Worm (Caenorhabditis elegans) whole organism, L1 larva: ENCODE measurements around the gene clr-1.

Source experiments
- ama-1 ChIP-seq: fragments of 150-350 bp; optimal IDR thresholded peaks from 2 replicates; lab custom pipeline; 2014
- blmp-1 ChIP-seq: fragments of 150-350 bp; optimal IDR thresholded peaks from 2 replicates; lab custom pipeline; 2014; ENCODE audit warnings: missing biosample characterization, missing genetic modification characterization
- ceh-82 ChIP-seq, 3 experiments: fragments of 150-350 bp in 1 of 3; sonication (generic microtip) in 2 of 3; optimal IDR thresholded peaks; 2 replicates each; lab custom pipeline; 2014 to 2017; ENCODE audit warnings: missing biosample characterization in 3 of 3, missing genetic modification characterization in 3 of 3
- nhr-12 ChIP-seq: sonication (generic microtip); optimal IDR thresholded peaks from 2 replicates; lab custom pipeline; 2017; ENCODE audit warnings: missing biosample characterization, missing genetic modification characterization
- nhr-237 ChIP-seq: fragments of 150-350 bp; optimal IDR thresholded peaks from 2 replicates; lab custom pipeline; 2014; ENCODE audit warnings: missing biosample characterization, missing genetic modification characterization
- pag-3 ChIP-seq: sonication (generic microtip); optimal IDR thresholded peaks from 2 replicates; lab custom pipeline; 2017; ENCODE audit warnings: missing genetic modification characterization, mild to moderate bottlenecking, missing compliant biosample characterization, antibody characterized with exemption, borderline replicate concordance; ENCODE audit not compliant: insufficient read depth
- unc-62 ChIP-seq: fragments of 150-350 bp; optimal IDR thresholded peaks from 2 replicates; lab custom pipeline; 2014; ENCODE audit warnings: missing biosample characterization, missing genetic modification reagents, missing genetic modification characterization
- ztf-11 ChIP-seq, 2 experiments: sonication (generic microtip); optimal IDR thresholded peaks; 2 replicates each; lab custom pipeline; 2016 to 2017; ENCODE audit warnings: missing genetic modification characterization in 2 of 2, missing biosample characterization in 1 of 2, missing compliant biosample characterization in 1 of 2

DNA sequence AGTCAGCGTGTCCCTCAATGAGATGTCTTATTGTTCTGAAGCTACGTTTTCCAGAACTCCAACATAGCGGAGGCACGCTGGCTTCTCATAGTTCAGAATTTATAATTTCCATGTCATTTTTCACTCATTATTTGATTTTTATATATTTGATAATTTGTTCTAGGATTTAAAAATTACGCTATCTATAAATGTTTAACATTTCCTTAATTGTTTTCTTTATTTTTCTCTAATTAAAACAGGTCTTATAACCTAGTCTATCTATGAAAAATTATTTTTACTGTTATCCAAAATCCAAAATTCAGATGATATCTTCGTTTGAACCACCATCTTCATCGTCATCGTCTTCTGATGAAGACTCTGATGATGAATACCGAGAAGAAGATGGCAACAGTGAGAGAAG lies 12.2 kb downstream of the clr-1 start, which contains the start of gene F56D1.1:
- TF ChIP-seq nhr-12 (tag; lab: Kevin White, UChicago) (no peak), ztf-11 (tag; optimal IDR thresholded peaks at IDR 0.05; lab: Kevin White, UChicago) (no peak), ama-1 (lab: Kevin White, UChicago) (no peak), pag-3 (tag; lab: Kevin White, UChicago) (no peak), nhr-237 (tag; lab: Kevin White, UChicago) (no peak), blmp-1 (no peak), unc-62 (GFP tag; lab: Kevin White, UChicago) (no peak), ceh-82 (tag; optimal IDR thresholded peaks at IDR 0.05; lab: Kevin White, UChicago) (no peak)
